Worm (Caenorhabditis elegans): ENCODE results near the gene pbs-1.

ce11 chrIV:1720474-1720873, 10.9 kb upstream of the pbs-1 start, which contains the start of gene epic-2:
- TF ChIP-seq K12H6.12 (tag; optimal IDR thresholded peaks at IDR 0.05) (no peak), nfyb-1 (GFP tag; IDR thresholded peaks at IDR 0.05) (no peak), egl-44 (GFP tag; IDR thresholded peaks at IDR 0.05) (no peak)

Measured in whole organism, young adult.